Worm (Caenorhabditis elegans): ENCODE data around the gene Y17G7B.20.
A peak's percentile ranks its signal among the peaks of the same experiment; 100 is the strongest.

DNA sequence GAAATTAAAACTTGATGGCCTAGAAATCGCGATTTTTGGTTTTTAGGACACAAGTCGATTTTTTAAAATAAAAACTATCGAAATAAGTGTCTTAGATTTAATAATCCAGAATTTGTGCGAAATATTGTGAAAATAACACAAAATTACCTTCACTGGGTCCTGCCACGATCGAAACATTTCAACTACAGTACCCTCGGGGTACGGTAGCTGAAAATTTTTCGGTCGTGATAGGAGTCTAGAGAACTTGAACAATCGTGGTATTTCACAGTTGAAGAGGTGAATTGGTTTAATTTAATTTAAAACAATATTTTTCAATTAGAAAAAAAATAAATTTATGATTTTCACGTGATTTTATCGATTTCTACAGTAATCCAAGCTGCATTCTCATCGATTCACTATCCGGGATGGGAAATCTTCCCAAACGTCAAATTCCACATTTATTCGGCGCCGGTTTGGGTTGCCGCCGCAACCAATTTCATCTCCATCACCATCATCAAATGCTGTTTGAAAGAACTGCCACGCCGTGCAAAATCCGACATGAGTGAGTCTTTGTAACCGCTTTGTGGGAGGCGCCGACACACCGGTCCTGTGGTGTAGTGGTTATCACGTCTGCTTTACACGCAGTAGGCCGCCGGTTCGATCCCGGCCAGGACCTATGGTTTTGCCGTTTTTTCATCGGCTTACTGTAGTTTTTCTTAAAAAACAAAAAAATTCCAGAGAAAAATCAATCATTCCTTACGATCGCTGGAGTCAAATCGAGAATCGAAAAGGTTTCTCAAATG lies 20.7 kb downstream of the Y17G7B.20 start:
- TF ChIP-seq tab-1 (GFP tag; IDR thresholded peaks at IDR 0.05) (no peak), cog-1 (tag; optimal IDR thresholded peaks at IDR 0.05) (peak; percentile 75), flt-1 (GFP tag; IDR thresholded peaks at IDR 0.05) (peak; percentile 84), T22C8.4 (GFP tag; IDR thresholded peaks at IDR 0.05) (no peak; the same call in 1 of the 2 replicates)

All from whole organism, midembryonic.